Worm (Caenorhabditis elegans) whole organism, L2 larva: ENCODE data around the gene srj-6.

ENCODE experiments used
- aly-2 ChIP-seq: fragments of 150-350 bp; optimal IDR thresholded peaks from 2 replicates; lab custom pipeline; 2014; ENCODE audit warnings: missing biosample characterization, missing genetic modification characterization
- ceh-82 ChIP-seq: fragments of 150-350 bp; optimal IDR thresholded peaks from 2 replicates; lab custom pipeline; 2014; ENCODE audit warnings: missing biosample characterization, missing genetic modification characterization
- nhr-11 ChIP-seq: fragments of 150-350 bp; optimal IDR thresholded peaks from 2 replicates; lab custom pipeline; 2014; ENCODE audit warnings: missing biosample characterization, missing genetic modification characterization
- snpc-4 ChIP-seq: fragments of 150-350 bp; optimal IDR thresholded peaks from 2 replicates; lab custom pipeline; 2014; ENCODE audit warnings: missing biosample characterization, missing genetic modification characterization
- unc-62 ChIP-seq: fragments of 150-350 bp; optimal IDR thresholded peaks from 2 replicates; lab custom pipeline; 2014; ENCODE audit warnings: missing biosample characterization, missing genetic modification reagents, missing genetic modification characterization
- ztf-4 ChIP-seq: fragments of 150-350 bp; optimal IDR thresholded peaks from 2 replicates; lab custom pipeline; 2014; ENCODE audit warnings: missing biosample characterization, missing genetic modification characterization

- TF ChIP-seq unc-62 (GFP tag; lab: Kevin White, UChicago) (no peak), ztf-4 (tag; lab: Kevin White, UChicago) (no peak), snpc-4 (tag; lab: Kevin White, UChicago) (no peak), ceh-82 (tag; lab: Kevin White, UChicago) (no peak), aly-2 (tag; lab: Kevin White, UChicago) (no peak), nhr-11 (no peak)
These were observed 33.3 kb downstream of the srj-6 start for ce11 chrV:620987-621386.
